Worm (Caenorhabditis elegans) whole organism, L4 larva: Measurements from ENCODE around the gene C25A8.1.

Source experiments
- ZK546.5 ChIP-seq, 2 experiments: sonication (generic microtip); optimal IDR thresholded peaks; 2 replicates each; lab custom pipeline; 2017; ENCODE audit warnings: missing biosample characterization in 2 of 2, missing genetic modification characterization in 2 of 2
- aly-2 ChIP-seq: sonication (generic microtip); optimal IDR thresholded peaks from 2 replicates; lab custom pipeline; 2018; ENCODE audit warnings: missing biosample characterization, missing genetic modification characterization
- ama-1 ChIP-seq: fragments of 150-350 bp; optimal IDR thresholded peaks from 2 replicates; lab custom pipeline; 2014; ENCODE audit warnings: inconsistent platforms, mixed read lengths
- gei-8 ChIP-seq: fragments of 200-800 bp; sonication (Bioruptor generic); optimal IDR thresholded peaks from 2 replicates; lab custom pipeline; 2018; ENCODE audit warnings: mild to moderate bottlenecking, missing genetic modification characterization, missing compliant biosample characterization
- hmg-1.1 ChIP-seq: fragments of 200-800 bp; sonication (Bioruptor generic); IDR thresholded peaks from 2 replicates; pipeline ENCODE4 v1.3.6; 2022; ENCODE audit warnings: missing genetic modification reagents, missing genetic modification characterization, missing compliant biosample characterization
- nhr-237 ChIP-seq: sonication (generic microtip); optimal IDR thresholded peaks from 2 replicates; lab custom pipeline; 2017; ENCODE audit warnings: missing biosample characterization, missing genetic modification characterization
- nhr-42 ChIP-seq: fragments of 200-800 bp; sonication (Bioruptor generic); IDR thresholded peaks from 2 replicates; pipeline ENCODE4 v1.3.6; 2022; ENCODE audit warnings: missing genetic modification characterization, missing compliant biosample characterization
- nhr-77 ChIP-seq: fragments of 150-350 bp; optimal IDR thresholded peaks from 2 replicates; lab custom pipeline; 2014; ENCODE audit warnings: missing biosample characterization, missing genetic modification characterization
- pha-4 ChIP-seq, 2 experiments: fragments of 150-350 bp in 1 of 2; fragments of 200-800 bp in 1 of 2; sonication (Bioruptor generic) in 1 of 2; IDR thresholded peaks in 1 of 2; optimal IDR thresholded peaks in 1 of 2; 2 replicates each; pipeline versions ENCODE4 v1.3.6 to Lab custom; 2014 to 2022; ENCODE audit warnings: missing genetic modification characterization in 2 of 2, missing genetic modification reagents in 2 of 2, missing biosample characterization in 1 of 2, missing compliant biosample characterization in 1 of 2
- pqm-1 ChIP-seq: sonication (generic microtip); optimal IDR thresholded peaks from 2 replicates; lab custom pipeline; 2017; ENCODE audit warnings: missing biosample characterization, missing genetic modification characterization
- tra-1 ChIP-seq: fragments of 200-800 bp; sonication (Bioruptor generic); IDR thresholded peaks from 2 replicates; pipeline ENCODE4 v1.3.6; 2022; ENCODE audit warnings: missing genetic modification reagents, missing genetic modification characterization, missing compliant biosample characterization

ce11 chrIV:6984449-6985380, 26.2 kb upstream of the C25A8.1 start:
- no peak for TF ChIP-seq nhr-42 (GFP tag; lab: Robert Waterston, UW)
- TF ChIP-seq tra-1 (GFP tag; lab: Robert Waterston, UW), result no peak
- TF ChIP-seq nhr-77 (tag; lab: Kevin White, UChicago), result no peak
- no peak for TF ChIP-seq ZK546.5 (tag; optimal IDR thresholded peaks at IDR 0.05; lab: Kevin White, UChicago)
- TF ChIP-seq ama-1 (lab: Kevin White, UChicago), result no peak
- TF ChIP-seq pha-4 (GFP tag; IDR thresholded peaks at IDR 0.05; lab: Robert Waterston, UW), result no peak
- TF ChIP-seq pha-4 (tag; optimal IDR thresholded peaks at IDR 0.05; lab: Kevin White, UChicago), result no peak
- no peak for TF ChIP-seq hmg-1.1 (GFP tag; lab: Robert Waterston, UW)
- TF ChIP-seq gei-8, result no peak
- no peak for TF ChIP-seq nhr-237
- TF ChIP-seq pqm-1, result no peak
- TF ChIP-seq aly-2 (tag; lab: Kevin White, UChicago), result no peak
